Fruit fly (Drosophila melanogaster): ENCODE results near the gene CG1105.

Gene CG1105

DNA sequence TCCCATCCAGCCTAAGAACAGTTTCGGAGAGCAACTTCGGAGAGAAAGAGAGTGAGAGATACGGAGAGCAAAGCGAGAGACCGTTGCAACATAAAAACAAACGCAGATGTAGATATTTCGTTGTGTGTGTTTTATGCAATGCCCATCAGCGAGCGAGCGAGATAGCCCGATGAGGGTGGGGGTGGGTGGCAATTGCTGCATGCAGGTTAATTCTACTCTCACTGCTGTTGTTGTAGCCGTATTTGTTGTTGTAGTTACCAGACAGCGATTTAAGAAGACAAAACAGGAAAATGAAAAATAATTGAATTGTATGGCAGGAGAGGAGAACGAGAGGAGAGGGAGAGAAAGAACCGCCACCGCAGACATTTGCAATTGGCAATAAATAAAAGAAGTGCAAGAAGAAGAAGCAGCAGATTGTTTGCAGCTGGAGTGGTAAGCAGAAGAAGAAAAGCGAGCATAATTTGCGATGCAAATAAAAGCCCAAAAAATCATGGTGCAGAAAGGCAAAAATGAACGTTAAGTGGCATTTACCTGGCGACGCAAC, 42.9 kb upstream of the CG1105 start (continued):
- TF ChIP-seq CG34224 (GFP tag; IDR thresholded peaks at IDR 0.05; ENCODE audit: partially characterized antibody), result no peak
- TF ChIP-seq nerfin-1 (tag; optimal IDR thresholded peaks at IDR 0.05), result peak; percentile 22
- TF ChIP-seq sim (GFP tag; IDR thresholded peaks at IDR 0.05), result no peak
- no peak for TF ChIP-seq CG4404 (GFP tag; IDR thresholded peaks at IDR 0.05)
- TF ChIP-seq lbe (GFP tag; optimal IDR thresholded peaks at IDR 0.05), result no peak
- TF ChIP-seq B-H1 (GFP tag; IDR thresholded peaks at IDR 0.05), result no peak
- no peak for TF ChIP-seq org-1 (GFP tag; optimal IDR thresholded peaks at IDR 0.05)
- TF ChIP-seq nerfin-2 (GFP tag; IDR thresholded peaks at IDR 0.05; ENCODE audit: partially characterized antibody), result no peak

DNA sequence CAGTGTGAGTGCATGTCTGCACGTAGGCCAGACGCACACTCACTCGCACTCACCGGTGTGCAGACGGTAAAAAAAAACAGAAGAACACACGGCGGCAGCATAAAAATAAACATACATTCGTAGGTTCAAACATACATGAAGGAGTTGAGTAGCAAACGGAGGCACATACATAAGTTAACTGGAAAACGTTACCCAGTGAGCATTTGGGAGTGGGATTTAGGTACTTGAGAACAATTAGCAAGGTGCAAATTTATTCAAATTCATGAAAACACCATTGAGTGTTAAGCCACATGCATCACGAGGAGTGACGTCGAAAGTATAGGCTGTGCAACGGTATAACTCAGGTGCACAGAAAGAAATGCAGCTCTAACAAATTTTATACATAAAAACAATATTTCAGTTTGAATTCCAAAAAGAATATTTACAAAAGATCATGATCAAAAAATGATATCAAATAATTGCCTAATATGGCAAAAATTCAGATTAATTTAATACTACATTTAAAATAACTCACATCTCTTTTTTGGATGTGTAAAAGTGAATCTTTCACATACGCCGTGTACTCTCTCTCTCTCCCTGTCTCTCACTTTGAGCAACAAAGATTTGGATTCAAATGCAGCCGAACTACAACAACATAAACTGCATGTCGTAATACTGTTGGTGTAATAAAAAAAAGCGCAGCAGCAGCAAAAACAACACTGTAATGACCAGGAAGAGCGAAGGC, 41.8 kb upstream of the CG1105 start:
- TF ChIP-seq D (optimal IDR thresholded peaks at IDR 0.05), result no peak
- TF ChIP-seq D (GFP tag; optimal IDR thresholded peaks at IDR 0.05), result peak; percentile 98
- TF ChIP-seq CoRest (tag; optimal IDR thresholded peaks at IDR 0.05), result peak; percentile 97
- TF ChIP-seq CG7556 (GFP tag; optimal IDR thresholded peaks at IDR 0.05), result peak; percentile 90
- TF ChIP-seq Fer3 (tag; optimal IDR thresholded peaks at IDR 0.05), result peak; percentile 88
- TF ChIP-seq Adf1 (GFP tag; IDR thresholded peaks at IDR 0.05), result no peak
- peak; percentile 98 for TF ChIP-seq tap (tag; optimal IDR thresholded peaks at IDR 0.05)
- peak; percentile 87 for TF ChIP-seq jumu (GFP tag; optimal IDR thresholded peaks at IDR 0.05)
- no peak for TF ChIP-seq CG16779 (GFP tag; IDR thresholded peaks at IDR 0.05)
- no peak for TF ChIP-seq otp (GFP tag; IDR thresholded peaks at IDR 0.05)
- TF ChIP-seq maf-S (GFP tag; optimal IDR thresholded peaks at IDR 0.05), result peak; percentile 72
- TF ChIP-seq Kr (GFP tag; optimal IDR thresholded peaks at IDR 0.05), result peak; percentile 83
- peak; percentile 96 for TF ChIP-seq unpg (GFP tag; optimal IDR thresholded peaks at IDR 0.05)
- TF ChIP-seq pan (optimal IDR thresholded peaks at IDR 0.05), result no peak
- no peak for TF ChIP-seq pan (GFP tag; optimal IDR thresholded peaks at IDR 0.05 in 1 of 2, IDR thresholded peaks at IDR 0.05 in 1 of 2)
- peak; percentile 72 for TF ChIP-seq CG13296 (GFP tag; optimal IDR thresholded peaks at IDR 0.05)
- TF ChIP-seq CG9797 (GFP tag; optimal IDR thresholded peaks at IDR 0.05), result peak; percentile 30
- peak; percentile 92 for TF ChIP-seq Abd-B (GFP tag; optimal IDR thresholded peaks at IDR 0.05)
- TF ChIP-seq kah (GFP tag; optimal IDR thresholded peaks at IDR 0.05), result peak; percentile 91
- TF ChIP-seq zfh1 (GFP tag; IDR thresholded peaks at IDR 0.05), result no peak
- TF ChIP-seq Ssrp (tag; optimal IDR thresholded peaks at IDR 0.05), result peak; percentile 98
- peak; percentile 98 for TF ChIP-seq dmrt99B (tag; optimal IDR thresholded peaks at IDR 0.05)
- TF ChIP-seq CG17186 (GFP tag; optimal IDR thresholded peaks at IDR 0.05), result peak; percentile 89
- peak; percentile 94 for TF ChIP-seq Hsf (GFP tag; optimal IDR thresholded peaks at IDR 0.05)
- peak; percentile 63 for TF ChIP-seq caup (GFP tag; optimal IDR thresholded peaks at IDR 0.05; ENCODE audit: severe bottlenecking)
- TF ChIP-seq Max (GFP tag; optimal IDR thresholded peaks at IDR 0.05), result peak; percentile 92
- peak; percentile 87 for TF ChIP-seq org-1 (GFP tag; optimal IDR thresholded peaks at IDR 0.05)
- no peak for TF ChIP-seq fru (optimal IDR thresholded peaks at IDR 0.05)
- TF ChIP-seq sug (tag; optimal IDR thresholded peaks at IDR 0.05), result peak; percentile 57
- no peak for TF ChIP-seq hth (optimal IDR thresholded peaks at IDR 0.05)
- no peak for TF ChIP-seq sens-2 (GFP tag; IDR thresholded peaks at IDR 0.05)
- TF ChIP-seq Med (GFP tag), result peak; percentile 91
- peak; percentile 92 for TF ChIP-seq CG6813 (GFP tag; optimal IDR thresholded peaks at IDR 0.05)
- no peak for TF ChIP-seq CG10321 (GFP tag; IDR thresholded peaks at IDR 0.05)
- TF ChIP-seq CG6689 (GFP tag; IDR thresholded peaks at IDR 0.05), result no peak
- peak; percentile 95 for TF ChIP-seq CG10267 (tag; optimal IDR thresholded peaks at IDR 0.05)
- TF ChIP-seq Tbp (GFP tag; optimal IDR thresholded peaks at IDR 0.05), result no peak
- TF ChIP-seq Ets65A (GFP tag), result peak; percentile 97
- peak; percentile 87 for TF ChIP-seq CG15011 (GFP tag; optimal IDR thresholded peaks at IDR 0.05)
- peak; percentile 82 for TF ChIP-seq CG1647 (GFP tag; optimal IDR thresholded peaks at IDR 0.05)
- TF ChIP-seq CG7928 (GFP tag; optimal IDR thresholded peaks at IDR 0.05), result peak; percentile 11
- peak; percentile 97 for TF ChIP-seq nerfin-1 (tag; optimal IDR thresholded peaks at IDR 0.05)
- TF ChIP-seq CG18764 (GFP tag; optimal IDR thresholded peaks at IDR 0.05), result peak; percentile 95
